Worm (Caenorhabditis elegans) whole organism, midembryonic: ENCODE data around the gene F35H8.1.

Source experiments
- T22C8.4 ChIP-seq: fragments of 200-800 bp; sonication (Bioruptor generic); IDR thresholded peaks from 2 replicates; pipeline ENCODE4 v1.3.6; 2022; ENCODE audit warnings: missing genetic modification characterization, missing compliant biosample characterization
- cog-1 ChIP-seq: sonication (generic microtip); optimal IDR thresholded peaks from 2 replicates; lab custom pipeline; 2016; ENCODE audit warnings: missing genetic modification characterization, missing compliant biosample characterization
- flt-1 ChIP-seq: fragments of 200-800 bp; sonication (Bioruptor generic); IDR thresholded peaks from 2 replicates; pipeline ENCODE4 v1.3.6; 2022; ENCODE audit warnings: missing genetic modification characterization, missing compliant biosample characterization
- klf-2 ChIP-seq: fragments of 200-800 bp; sonication (Bioruptor generic); conservative IDR thresholded peaks from 2 replicates; pipeline ENCODE4 v1.3.6; 2022; ENCODE audit warnings: missing genetic modification reagents, missing genetic modification characterization, missing compliant biosample characterization
- med-1 ChIP-seq: sonication (generic microtip); optimal IDR thresholded peaks from 2 replicates; lab custom pipeline; 2017; ENCODE audit warnings: missing genetic modification characterization, mild to moderate bottlenecking, missing compliant biosample characterization, antibody characterized with exemption, missing genetic modification reagents; ENCODE audit not compliant: insufficient read depth
- ref-1 ChIP-seq: fragments of 200-800 bp; sonication (Bioruptor generic); conservative IDR thresholded peaks from 2 replicates; pipeline ENCODE4 v1.3.6; 2022; ENCODE audit warnings: missing genetic modification reagents, missing genetic modification characterization, missing compliant biosample characterization
- tab-1 ChIP-seq: fragments of 200-800 bp; sonication (Bioruptor generic); IDR thresholded peaks from 2 replicates; pipeline ENCODE4 v1.3.6; 2022; ENCODE audit warnings: missing genetic modification characterization, missing compliant biosample characterization
- ztf-23 ChIP-seq: fragments of 200-800 bp; sonication (Bioruptor generic); IDR thresholded peaks from 2 replicates; pipeline ENCODE4 v1.3.6; 2022; ENCODE audit warnings: missing genetic modification reagents, missing genetic modification characterization, missing compliant biosample characterization
- ztf-29 ChIP-seq: fragments of 200-800 bp; sonication (Bioruptor generic); IDR thresholded peaks from 2 replicates; pipeline ENCODE4 v1.3.6; 2022; ENCODE audit warnings: missing genetic modification reagents, missing genetic modification characterization, missing compliant biosample characterization

Gene F35H8.1

ce11 chrII:9591071-9591470, 38.0 kb upstream of the F35H8.1 start, which contains the start of the genes E02H1.1 and tag-124:
E02H1.1 (minus strand) TSS chrII:9591164.
tag-124 (plus strand) TSS chrII:9591292.
- TF ChIP-seq flt-1 (GFP tag; lab: Robert Waterston, UW) (peak; percentile 62), ztf-29 (no peak), ztf-23 (GFP tag; lab: Robert Waterston, UW) (peak; percentile 52; the same call in 1 of the 2 replicates), tab-1 (GFP tag; lab: Robert Waterston, UW) (no peak), T22C8.4 (GFP tag; lab: Robert Waterston, UW) (no peak), cog-1 (tag; lab: Kevin White, UChicago) (peak; percentile 7)

- TF ChIP-seq tab-1 (GFP tag; lab: Robert Waterston, UW) = no peak
- no peak for TF ChIP-seq ztf-29
- TF ChIP-seq ztf-23 (GFP tag; lab: Robert Waterston, UW) = no peak
- TF ChIP-seq ref-1 (GFP tag; lab: Robert Waterston, UW) = no peak
- TF ChIP-seq flt-1 (GFP tag; lab: Robert Waterston, UW) = no peak
- TF ChIP-seq med-1 (GFP tag; lab: Kevin White, UChicago) = no peak
- TF ChIP-seq cog-1 (tag; lab: Kevin White, UChicago) = no peak
- TF ChIP-seq T22C8.4 (GFP tag; lab: Robert Waterston, UW) = no peak
- no peak for TF ChIP-seq klf-2
Observed at ce11 chrII:9589667-9590066, 36.6 kb upstream of the F35H8.1 start, which contains the start of gene eral-1. eral-1 (minus strand) TSS chrII:9589767.

ce11 chrII:9586734-9587209, 33.7 kb upstream of the F35H8.1 start, which contains the start of gene ugt-58:
ugt-58 (minus strand) TSS chrII:9586784.
- TF ChIP-seq ztf-29 = no peak
- no peak for TF ChIP-seq med-1 (GFP tag; lab: Kevin White, UChicago)
- no peak for TF ChIP-seq tab-1 (GFP tag; lab: Robert Waterston, UW)
- TF ChIP-seq ztf-23 (GFP tag; lab: Robert Waterston, UW) = no peak
- TF ChIP-seq cog-1 (tag; lab: Kevin White, UChicago) = no peak
- no peak for TF ChIP-seq ref-1 (GFP tag; lab: Robert Waterston, UW)
- TF ChIP-seq flt-1 (GFP tag; lab: Robert Waterston, UW) = no peak
- TF ChIP-seq klf-2 = no peak
- TF ChIP-seq T22C8.4 (GFP tag; lab: Robert Waterston, UW) = no peak

ce11 chrII:9583461-9583860, 30.4 kb upstream of the F35H8.1 start, which contains the start of gene wee-1.1:
wee-1.1 (minus strand) TSS chrII:9583561.
- TF ChIP-seq T22C8.4 (GFP tag; lab: Robert Waterston, UW) = no peak
- no peak for TF ChIP-seq ref-1 (GFP tag; lab: Robert Waterston, UW)
- no peak for TF ChIP-seq klf-2
- no peak for TF ChIP-seq med-1 (GFP tag; lab: Kevin White, UChicago)
- no peak for TF ChIP-seq ztf-29
- no peak for TF ChIP-seq ztf-23 (GFP tag; lab: Robert Waterston, UW)
- no peak for TF ChIP-seq tab-1 (GFP tag; lab: Robert Waterston, UW)
- no peak for TF ChIP-seq flt-1 (GFP tag; lab: Robert Waterston, UW)
- no peak for TF ChIP-seq cog-1 (tag; lab: Kevin White, UChicago)

- no peak for TF ChIP-seq T22C8.4 (GFP tag; lab: Robert Waterston, UW)
- no peak for TF ChIP-seq tab-1 (GFP tag; lab: Robert Waterston, UW)
- TF ChIP-seq ztf-29 = no peak
- no peak for TF ChIP-seq klf-2
- no peak for TF ChIP-seq cog-1 (tag; lab: Kevin White, UChicago)
- TF ChIP-seq flt-1 (GFP tag; lab: Robert Waterston, UW) = no peak
- no peak for TF ChIP-seq ztf-23 (GFP tag; lab: Robert Waterston, UW)
- TF ChIP-seq ref-1 (GFP tag; lab: Robert Waterston, UW) = no peak
- no peak for TF ChIP-seq med-1 (GFP tag; lab: Kevin White, UChicago)
Observed at ce11 chrII:9577630-9578029, 24.6 kb upstream of the F35H8.1 start.

- no peak for TF ChIP-seq cog-1 (tag; lab: Kevin White, UChicago)
- no peak for TF ChIP-seq ztf-29
- no peak for TF ChIP-seq flt-1 (GFP tag; lab: Robert Waterston, UW)
- TF ChIP-seq med-1 (GFP tag; lab: Kevin White, UChicago) = no peak
- TF ChIP-seq klf-2 = no peak
- no peak for TF ChIP-seq ref-1 (GFP tag; lab: Robert Waterston, UW)
- no peak for TF ChIP-seq tab-1 (GFP tag; lab: Robert Waterston, UW)
- TF ChIP-seq T22C8.4 (GFP tag; lab: Robert Waterston, UW) = no peak
- TF ChIP-seq ztf-23 (GFP tag; lab: Robert Waterston, UW) = no peak
Observed at ce11 chrII:9576707-9577106, 23.6 kb upstream of the F35H8.1 start.

ce11 chrII:9575670-9576069, 22.6 kb upstream of the F35H8.1 start, which contains the start of gene exc-7:
exc-7 (plus strand) TSS chrII:9575970.
- TF ChIP-seq tab-1 (GFP tag; lab: Robert Waterston, UW) (no peak), ref-1 (GFP tag; lab: Robert Waterston, UW) (no peak), T22C8.4 (GFP tag; lab: Robert Waterston, UW) (no peak), med-1 (GFP tag; lab: Kevin White, UChicago) (no peak)

ce11 chrII:9574406-9574805, 21.3 kb upstream of the F35H8.1 start:
- TF ChIP-seq cog-1 (tag; lab: Kevin White, UChicago) = no peak
- no peak for TF ChIP-seq med-1 (GFP tag; lab: Kevin White, UChicago)
- TF ChIP-seq ztf-23 (GFP tag; lab: Robert Waterston, UW) = no peak
- TF ChIP-seq T22C8.4 (GFP tag; lab: Robert Waterston, UW) = no peak
- no peak for TF ChIP-seq klf-2
- TF ChIP-seq tab-1 (GFP tag; lab: Robert Waterston, UW) = no peak
- no peak for TF ChIP-seq flt-1 (GFP tag; lab: Robert Waterston, UW)
- TF ChIP-seq ztf-29 = no peak
- no peak for TF ChIP-seq ref-1 (GFP tag; lab: Robert Waterston, UW)

ce11 chrII:9573412-9573811, 20.3 kb upstream of the F35H8.1 start:
- TF ChIP-seq klf-2 (no peak), med-1 (GFP tag; lab: Kevin White, UChicago) (no peak), ztf-23 (GFP tag; lab: Robert Waterston, UW) (no peak), ztf-29 (no peak), cog-1 (tag; lab: Kevin White, UChicago) (no peak), tab-1 (GFP tag; lab: Robert Waterston, UW) (no peak), flt-1 (GFP tag; lab: Robert Waterston, UW) (no peak), ref-1 (GFP tag; lab: Robert Waterston, UW) (no peak), T22C8.4 (GFP tag; lab: Robert Waterston, UW) (no peak)
